Worm (Caenorhabditis elegans) whole organism, L2 larva: ENCODE data around the gene nhr-56.

Experiments used
- alr-1 ChIP-seq: fragments of 150-350 bp; optimal IDR thresholded peaks from 2 replicates; lab custom pipeline; 2014; ENCODE audit warnings: missing biosample characterization, missing genetic modification characterization
- ama-1 ChIP-seq: fragments of 150-350 bp; optimal IDR thresholded peaks from 2 replicates; lab custom pipeline; 2018; ENCODE audit warnings: inconsistent platforms
- egl-27 ChIP-seq: sonication (generic microtip); optimal IDR thresholded peaks from 3 replicates; lab custom pipeline; 2017; ENCODE audit warnings: missing biosample characterization, missing genetic modification reagents, missing genetic modification characterization
- lin-11 ChIP-seq: fragments of 150-350 bp; sonication (generic microtip); optimal IDR thresholded peaks from 2 replicates; lab custom pipeline; 2014; ENCODE audit warnings: missing biosample characterization, missing genetic modification characterization, inconsistent platforms, mixed read lengths
- mab-5 ChIP-seq: fragments of 150-350 bp; optimal IDR thresholded peaks from 2 replicates; lab custom pipeline; 2014; ENCODE audit warnings: missing biosample characterization, missing genetic modification characterization
- mdl-1 ChIP-seq, 2 experiments: fragments of 150-350 bp in 1 of 2; sonication (generic microtip) in 1 of 2; optimal IDR thresholded peaks; 2 replicates each; lab custom pipeline; 2017; ENCODE audit warnings: missing biosample characterization in 2 of 2, missing genetic modification characterization in 2 of 2
- nhr-11 ChIP-seq: fragments of 150-350 bp; optimal IDR thresholded peaks from 2 replicates; lab custom pipeline; 2014; ENCODE audit warnings: missing biosample characterization, missing genetic modification characterization
- nhr-237 ChIP-seq: fragments of 150-350 bp; optimal IDR thresholded peaks from 2 replicates; lab custom pipeline; 2014; ENCODE audit warnings: missing biosample characterization, missing genetic modification characterization
- snpc-4 ChIP-seq: fragments of 150-350 bp; optimal IDR thresholded peaks from 2 replicates; lab custom pipeline; 2014; ENCODE audit warnings: missing biosample characterization, missing genetic modification characterization
- unc-39 ChIP-seq: fragments of 150-350 bp; optimal IDR thresholded peaks from 2 replicates; lab custom pipeline; 2014; ENCODE audit warnings: missing biosample characterization, missing genetic modification characterization

DNA sequence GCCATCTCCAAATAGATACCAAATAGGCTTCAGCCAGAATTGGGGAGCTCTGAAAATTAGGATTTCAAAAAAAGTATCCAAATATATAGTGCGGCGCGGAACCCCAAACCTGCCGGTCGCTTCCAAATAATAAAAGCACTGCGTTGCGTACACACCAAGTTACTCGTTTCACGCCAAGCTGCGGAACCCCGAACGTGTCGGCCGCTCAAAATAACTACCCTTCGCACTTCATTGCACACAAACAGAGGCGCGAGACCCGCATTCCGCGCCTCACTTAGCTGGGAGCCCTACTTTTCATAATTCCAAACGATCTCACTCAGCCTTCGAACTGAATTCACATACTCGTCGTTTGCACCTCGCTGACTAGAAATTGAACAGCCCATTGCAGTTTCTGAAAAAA, 19.2 kb upstream of the nhr-56 start:
- TF ChIP-seq alr-1 (tag; lab: Kevin White, UChicago) (no peak), mdl-1 (tag; optimal IDR thresholded peaks at IDR 0.05; lab: Kevin White, UChicago) (no peak), lin-11 (tag; lab: Kevin White, UChicago) (no peak), ama-1 (lab: Kevin White, UChicago) (no peak), mab-5 (tag; lab: Kevin White, UChicago) (no peak), snpc-4 (tag; lab: Kevin White, UChicago) (no peak), nhr-237 (no peak), egl-27 (tag; lab: Kevin White, UChicago) (no peak), unc-39 (tag; lab: Kevin White, UChicago) (no peak), nhr-11 (no peak)
